Worm (Caenorhabditis elegans): ENCODE measurements around the gene F22F4.9.

Gene F22F4.9

DNA sequence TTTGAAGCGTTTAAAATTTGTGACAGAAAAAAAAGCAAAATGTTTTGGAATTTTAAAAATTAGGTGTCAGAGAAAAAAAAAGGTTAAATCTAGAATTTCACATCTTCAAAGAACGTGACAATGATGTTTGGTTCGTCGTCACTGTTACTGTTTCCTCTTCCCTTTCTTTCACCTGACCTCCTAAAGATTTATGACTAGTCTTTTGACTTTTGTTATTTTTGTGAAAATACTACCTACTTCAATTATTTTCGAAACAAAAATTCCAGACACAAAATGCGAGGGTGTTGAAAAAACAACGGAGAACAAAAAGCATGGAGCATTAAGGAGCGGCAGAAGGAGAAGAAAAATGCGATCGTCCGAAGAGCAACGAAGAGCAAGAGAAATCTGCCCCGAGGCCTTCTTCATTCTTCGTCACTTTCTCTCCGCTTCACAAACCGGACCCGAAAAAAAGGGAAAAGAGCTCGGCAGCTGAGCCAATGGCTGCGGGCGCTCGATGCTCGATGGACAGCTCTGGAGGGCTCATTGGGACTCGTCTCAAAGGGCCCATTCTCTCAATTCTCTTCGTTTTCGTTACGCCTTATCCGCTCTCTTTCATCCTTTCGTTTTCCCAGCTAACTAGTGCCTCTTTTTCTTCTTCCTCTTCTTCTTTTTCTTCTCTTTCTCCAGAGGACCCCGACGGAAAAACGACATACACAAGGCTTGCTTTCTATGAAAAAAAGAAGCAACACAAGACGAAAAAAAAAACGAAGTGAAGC lies 22.9 kb downstream of the F22F4.9 start (continued):
- TF ChIP-seq F49E8.2 (tag; optimal IDR thresholded peaks at IDR 0.05; ENCODE audit: borderline replicate concordance) (no peak), set-16 (GFP tag; IDR thresholded peaks at IDR 0.05) (peak; percentile 86), fkh-10 (GFP tag; optimal IDR thresholded peaks at IDR 0.05) (peak; percentile 85), zip-2 (tag; optimal IDR thresholded peaks at IDR 0.05) (no peak), nhr-48 (tag; optimal IDR thresholded peaks at IDR 0.05) (peak; percentile 2), Y105C5A.15 (GFP tag; IDR thresholded peaks at IDR 0.05) (no peak), lin-39 (tag; optimal IDR thresholded peaks at IDR 0.05) (no peak), lin-13 (GFP tag; optimal IDR thresholded peaks at IDR 0.05) (no peak), aha-1 (tag) (peak; percentile 83), lin-38 (GFP tag; IDR thresholded peaks at IDR 0.05) (no peak), ctbp-1 (GFP tag; IDR thresholded peaks at IDR 0.05) (peak; percentile 68; the same call in 1 of the 2 replicates), nhr-42 (GFP tag; IDR thresholded peaks at IDR 0.05) (no peak), nhr-11 (tag; optimal IDR thresholded peaks at IDR 0.05) (no peak), lsy-2 (tag; optimal IDR thresholded peaks at IDR 0.05) (peak in 1 of 2 experiments; percentile 35), rbr-2 (tag; optimal IDR thresholded peaks at IDR 0.05) (peak; percentile 41), T26A8.4 (GFP tag; IDR thresholded peaks at IDR 0.05) (no peak)

DNA sequence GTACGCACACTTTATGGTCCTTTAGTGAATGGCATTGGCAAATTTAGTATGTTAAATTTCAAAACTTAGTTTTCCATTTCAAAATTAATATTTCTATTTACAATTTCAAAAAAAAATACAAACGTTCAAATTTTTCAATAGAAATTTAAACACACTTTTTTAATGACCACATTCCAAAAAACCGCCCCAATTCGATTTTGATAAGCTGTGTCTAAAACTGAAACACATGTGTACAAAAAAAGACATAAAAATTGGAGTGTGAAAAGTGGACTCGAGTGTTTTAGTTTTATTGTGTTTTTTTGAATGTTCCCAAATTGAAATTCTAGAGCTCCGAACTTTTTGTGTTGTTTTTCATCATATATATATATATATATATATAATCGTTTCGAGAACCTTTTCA lies 23.6 kb downstream of the F22F4.9 start:
- peak; percentile 58 for TF ChIP-seq nhr-28 (tag; optimal IDR thresholded peaks at IDR 0.05)
- TF ChIP-seq sdz-12 (GFP tag; optimal IDR thresholded peaks at IDR 0.05): no peak
- TF ChIP-seq aha-1 (tag): no peak
- TF ChIP-seq saeg-2 (GFP tag; IDR thresholded peaks at IDR 0.05): no peak
- no peak for TF ChIP-seq daf-16 (GFP tag; optimal IDR thresholded peaks at IDR 0.05)
- peak; percentile 21 for TF ChIP-seq daf-16 (tag; optimal IDR thresholded peaks at IDR 0.05)
- 0 out of 2 replicates have a peak, but pooled peaks have one; percentile 31 for TF ChIP-seq php-3 (GFP tag; IDR thresholded peaks at IDR 0.05)

DNA sequence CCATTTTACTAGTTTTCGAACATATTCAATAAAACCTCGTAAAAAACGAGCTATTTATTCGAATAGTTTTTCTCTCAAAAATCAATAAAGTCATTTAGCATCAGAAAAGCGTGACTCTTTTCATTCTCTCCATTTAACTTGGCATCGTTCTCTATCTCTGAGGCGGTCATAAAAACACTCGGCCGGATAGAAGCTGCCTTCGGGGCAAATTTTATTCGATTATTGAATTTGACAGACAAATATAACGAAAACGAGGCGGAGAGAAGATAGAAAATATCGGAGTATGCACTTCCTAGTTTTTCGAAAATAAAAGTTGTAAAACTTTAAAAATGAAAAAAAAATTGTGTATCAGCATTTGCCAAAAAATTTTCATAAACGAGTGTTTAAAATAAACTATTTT lies 24.1 kb downstream of the F22F4.9 start:
- no peak for TF ChIP-seq fkh-10 (GFP tag; optimal IDR thresholded peaks at IDR 0.05)
- TF ChIP-seq aha-1 (tag): peak; percentile 72

DNA sequence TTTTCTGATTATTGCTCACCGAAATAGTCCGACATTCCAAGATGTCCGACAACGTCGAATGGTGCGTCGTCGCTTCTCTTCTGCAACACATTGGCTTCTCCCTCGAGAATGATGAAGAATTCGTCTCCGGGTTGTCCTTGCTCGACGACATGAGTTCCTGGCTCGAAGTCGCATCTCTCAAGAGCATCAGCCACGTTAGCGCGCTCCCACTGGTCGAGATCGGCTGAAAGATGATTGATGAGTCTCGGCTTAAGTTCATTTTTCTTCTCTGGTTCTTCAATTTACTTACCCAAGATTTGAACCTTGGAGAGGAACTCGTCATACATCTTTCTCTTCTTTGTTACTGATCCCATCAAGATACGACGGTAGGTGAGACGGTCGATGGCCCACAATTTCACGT lies 27.1 kb downstream of the F22F4.9 start:
- TF ChIP-seq madf-9 (GFP tag; conservative IDR thresholded peaks at IDR 0.05) (no peak), ceh-20 (GFP tag; IDR thresholded peaks at IDR 0.05) (peak; percentile 69; the same call in 1 of the 2 replicates), set-16 (GFP tag; IDR thresholded peaks at IDR 0.05) (no peak), aha-1 (tag) (peak; percentile 55)

DNA sequence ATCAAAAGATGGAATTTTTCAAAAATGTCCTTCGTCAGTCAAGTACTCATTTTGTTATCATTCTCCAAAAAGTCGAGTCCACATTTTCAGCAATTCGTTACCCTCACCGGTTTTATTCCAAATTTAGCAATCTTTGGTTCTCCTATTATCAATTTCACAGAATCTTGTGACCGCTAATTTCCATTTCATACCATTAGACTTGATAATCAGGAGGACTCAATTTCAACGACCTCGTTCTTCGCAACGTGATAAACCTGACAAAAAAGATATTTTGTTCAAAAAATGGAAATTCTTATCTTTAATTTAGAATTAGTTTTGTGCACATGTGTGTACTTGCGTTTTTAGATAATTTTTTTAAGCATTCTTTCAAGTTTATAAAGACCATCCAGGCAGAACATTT lies 36.7 kb downstream of the F22F4.9 start:
- no peak for TF ChIP-seq mxl-3 (GFP tag; optimal IDR thresholded peaks at IDR 0.05)
- TF ChIP-seq dmd-9 (GFP tag; IDR thresholded peaks at IDR 0.05): no peak
- no peak for TF ChIP-seq aly-2 (tag; optimal IDR thresholded peaks at IDR 0.05)
- TF ChIP-seq mdt-29 (GFP tag; IDR thresholded peaks at IDR 0.05): no peak
- no peak for TF ChIP-seq zip-2 (tag; optimal IDR thresholded peaks at IDR 0.05)
- TF ChIP-seq lsy-2 (tag; optimal IDR thresholded peaks at IDR 0.05): no peak
- TF ChIP-seq lir-3 (tag; optimal IDR thresholded peaks at IDR 0.05): no peak
- TF ChIP-seq ceh-44 (GFP tag; IDR thresholded peaks at IDR 0.05): no peak
- no peak for TF ChIP-seq ztf-11 (tag; optimal IDR thresholded peaks at IDR 0.05)
- peak; percentile 39 for TF ChIP-seq nhr-28 (tag; optimal IDR thresholded peaks at IDR 0.05)
- no peak for TF ChIP-seq zag-1 (tag; optimal IDR thresholded peaks at IDR 0.05)
- no peak for TF ChIP-seq mdl-1 (tag; optimal IDR thresholded peaks at IDR 0.05)
- no peak for TF ChIP-seq lin-13 (GFP tag; optimal IDR thresholded peaks at IDR 0.05)
- TF ChIP-seq lim-7 (GFP tag; IDR thresholded peaks at IDR 0.05): no peak
- TF ChIP-seq nhr-102 (tag; optimal IDR thresholded peaks at IDR 0.05): no peak
- no peak for TF ChIP-seq hmg-1.1 (GFP tag; IDR thresholded peaks at IDR 0.05)
- no peak for TF ChIP-seq mes-2 (tag; optimal IDR thresholded peaks at IDR 0.05; ENCODE audit: poor library complexity, severe bottlenecking)
- no peak for TF ChIP-seq saeg-2 (GFP tag; IDR thresholded peaks at IDR 0.05)
- no peak for TF ChIP-seq D1046.2 (GFP tag; IDR thresholded peaks at IDR 0.05)
- TF ChIP-seq dmd-8 (GFP tag; IDR thresholded peaks at IDR 0.05): no peak
- TF ChIP-seq ctbp-1 (GFP tag; IDR thresholded peaks at IDR 0.05): no peak
- no peak for TF ChIP-seq lin-1 (GFP tag; IDR thresholded peaks at IDR 0.05)
- no peak for TF ChIP-seq F44E2.7 (GFP tag; IDR thresholded peaks at IDR 0.05)
- no peak for TF ChIP-seq ceh-28 (tag; optimal IDR thresholded peaks at IDR 0.05)
- no peak for TF ChIP-seq gei-8 (GFP tag; optimal IDR thresholded peaks at IDR 0.05)
- TF ChIP-seq skn-1 (tag; optimal IDR thresholded peaks at IDR 0.05): no peak
